Worm (Caenorhabditis elegans) whole organism, L1 larva: ENCODE results near the gene E02H9.9.

ENCODE experiments used
- C16A3.4 ChIP-seq: fragments of 150-350 bp; optimal IDR thresholded peaks from 2 replicates; lab custom pipeline; 2014; ENCODE audit warnings: missing biosample characterization, missing genetic modification characterization
- C34B4.2 ChIP-seq: sonication (generic microtip); optimal IDR thresholded peaks from 2 replicates; lab custom pipeline; 2017; ENCODE audit warnings: mild to moderate bottlenecking, missing genetic modification characterization, missing compliant biosample characterization
- F16B12.6 ChIP-seq: fragments of 150-350 bp; optimal IDR thresholded peaks from 2 replicates; lab custom pipeline; 2014; ENCODE audit warnings: missing biosample characterization, missing genetic modification characterization
- Y116A8C.19 ChIP-seq: sonication (generic microtip); optimal IDR thresholded peaks from 2 replicates; lab custom pipeline; 2016; ENCODE audit warnings: missing compliant biosample characterization, missing genetic modification characterization, borderline replicate concordance
- blmp-1 ChIP-seq: fragments of 150-350 bp; optimal IDR thresholded peaks from 2 replicates; lab custom pipeline; 2014; ENCODE audit warnings: missing biosample characterization, missing genetic modification characterization
- ceh-8 ChIP-seq: fragments of 200-800 bp; sonication (Bioruptor generic); optimal IDR thresholded peaks from 2 replicates; lab custom pipeline; 2018; ENCODE audit warnings: mild to moderate bottlenecking, missing genetic modification characterization, moderate library complexity, missing compliant biosample characterization
- ces-1 ChIP-seq: fragments of 150-350 bp; optimal IDR thresholded peaks from 2 replicates; lab custom pipeline; 2014; ENCODE audit warnings: missing biosample characterization, missing genetic modification reagents, missing genetic modification characterization
- dpl-1 ChIP-seq, 3 experiments: fragments of 150-350 bp in 2 of 3; sonication (generic microtip) in 1 of 3; optimal IDR thresholded peaks; 2 replicates each; lab custom pipeline; 2014 to 2017; ENCODE audit warnings: missing biosample characterization in 3 of 3, missing genetic modification characterization in 3 of 3, missing genetic modification reagents in 3 of 3
- dsc-1 ChIP-seq: sonication (generic microtip); optimal IDR thresholded peaks from 2 replicates; lab custom pipeline; 2016; ENCODE audit warnings: mild to moderate bottlenecking, missing genetic modification characterization, missing compliant biosample characterization
- efl-1 ChIP-seq, 4 experiments: fragments of 150-350 bp; optimal IDR thresholded peaks in 3 of 4; peaks in 1 of 4; 1 replicate in 1 of 4; 2 replicates in 3 of 4; lab custom pipeline; 2014; ENCODE audit warnings: missing biosample characterization in 2 of 4, missing genetic modification characterization in 2 of 4, missing genetic modification reagents in 2 of 4
- elt-2 ChIP-seq: sonication (generic microtip); optimal IDR thresholded peaks from 2 replicates; lab custom pipeline; 2016; ENCODE audit warnings: missing genetic modification characterization, mild to moderate bottlenecking, inconsistent platforms, missing compliant biosample characterization, missing genetic modification reagents
- ets-5 ChIP-seq: fragments of 200-800 bp; sonication (Bioruptor generic); IDR thresholded peaks from 2 replicates; pipeline ENCODE4 v1.3.6; 2022; ENCODE audit warnings: missing genetic modification characterization, missing compliant biosample characterization
- fkh-4 ChIP-seq: sonication (generic microtip); optimal IDR thresholded peaks from 2 replicates; lab custom pipeline; 2016; ENCODE audit warnings: missing compliant biosample characterization, missing genetic modification characterization, borderline replicate concordance
- fos-1 ChIP-seq: fragments of 150-350 bp; optimal IDR thresholded peaks from 2 replicates; lab custom pipeline; 2014; ENCODE audit warnings: missing biosample characterization, missing genetic modification characterization
- isw-1 ChIP-seq: fragments of 200-800 bp; sonication (Bioruptor generic); IDR thresholded peaks from 2 replicates; pipeline ENCODE4 v1.3.6; 2022; ENCODE audit warnings: missing genetic modification characterization, missing compliant biosample characterization
- lin-35 ChIP-seq, 2 experiments: fragments of 150-350 bp; optimal IDR thresholded peaks; 2 replicates each; lab custom pipeline; 2014; ENCODE audit warnings: missing biosample characterization in 2 of 2, missing genetic modification characterization in 2 of 2, missing genetic modification reagents in 2 of 2
- lsy-2 ChIP-seq, 2 experiments: fragments of 150-350 bp; optimal IDR thresholded peaks; 2 replicates each; lab custom pipeline; 2014; ENCODE audit warnings: missing biosample characterization in 2 of 2, missing genetic modification characterization in 2 of 2
- mab-9 ChIP-seq: fragments of 200-800 bp; sonication (Bioruptor generic); IDR thresholded peaks from 2 replicates; pipeline ENCODE4 v1.3.6; 2022; ENCODE audit warnings: missing genetic modification reagents, missing genetic modification characterization, missing compliant biosample characterization
- mdl-1 ChIP-seq, 2 experiments: fragments of 150-350 bp; optimal IDR thresholded peaks; 2 replicates each; lab custom pipeline; 2014 to 2017; ENCODE audit warnings: missing biosample characterization in 2 of 2, missing genetic modification characterization in 2 of 2, inconsistent platforms in 1 of 2
- mef-2 ChIP-seq: fragments of 150-350 bp; optimal IDR thresholded peaks from 2 replicates; lab custom pipeline; 2014; ENCODE audit warnings: missing biosample characterization, missing genetic modification characterization
- nhr-20 ChIP-seq: sonication (generic microtip); optimal IDR thresholded peaks from 2 replicates; lab custom pipeline; 2016; ENCODE audit warnings: mild to moderate bottlenecking, missing genetic modification characterization, missing compliant biosample characterization
- nhr-237 ChIP-seq: fragments of 150-350 bp; optimal IDR thresholded peaks from 2 replicates; lab custom pipeline; 2014; ENCODE audit warnings: missing biosample characterization, missing genetic modification characterization
- nhr-84 ChIP-seq: sonication (generic microtip); optimal IDR thresholded peaks from 2 replicates; lab custom pipeline; 2017; ENCODE audit warnings: missing biosample characterization, missing genetic modification characterization
- nhr-85 ChIP-seq: sonication (generic microtip); peaks from one replicate; lab custom pipeline; 2016; ENCODE audit warnings: missing genetic modification characterization, inconsistent platforms, missing compliant biosample characterization
- pag-3 ChIP-seq: sonication (generic microtip); optimal IDR thresholded peaks from 2 replicates; lab custom pipeline; 2017; ENCODE audit warnings: missing genetic modification characterization, mild to moderate bottlenecking, missing compliant biosample characterization, antibody characterized with exemption, borderline replicate concordance; ENCODE audit not compliant: insufficient read depth
- pqm-1 ChIP-seq: sonication (generic microtip); optimal IDR thresholded peaks from 3 replicates; lab custom pipeline; 2017; ENCODE audit warnings: missing biosample characterization, missing genetic modification characterization
- rnt-1 ChIP-seq: sonication (generic microtip); optimal IDR thresholded peaks from 2 replicates; lab custom pipeline; 2016; ENCODE audit warnings: mild to moderate bottlenecking, missing genetic modification characterization, moderate library complexity, missing compliant biosample characterization
- skn-1 ChIP-seq: fragments of 150-350 bp; optimal IDR thresholded peaks from 2 replicates; lab custom pipeline; 2014; ENCODE audit warnings: missing biosample characterization, missing genetic modification characterization
- snpc-4 ChIP-seq: fragments of 150-350 bp; optimal IDR thresholded peaks from 2 replicates; lab custom pipeline; 2014; ENCODE audit warnings: missing biosample characterization, missing genetic modification characterization
- snu-23 ChIP-seq: sonication (generic microtip); optimal IDR thresholded peaks from 2 replicates; lab custom pipeline; 2016; ENCODE audit warnings: missing genetic modification characterization, missing compliant biosample characterization
- sptf-1 ChIP-seq: fragments of 150-350 bp; optimal IDR thresholded peaks from 2 replicates; lab custom pipeline; 2014; ENCODE audit warnings: missing biosample characterization, missing genetic modification characterization
- swsn-7 ChIP-seq: sonication (generic microtip); optimal IDR thresholded peaks from 2 replicates; lab custom pipeline; 2016; ENCODE audit warnings: missing genetic modification characterization, missing compliant biosample characterization
- tlp-1 ChIP-seq: fragments of 150-350 bp; optimal IDR thresholded peaks from 2 replicates; lab custom pipeline; 2014; ENCODE audit warnings: missing biosample characterization, missing genetic modification characterization
- zip-4 ChIP-seq: fragments of 200-800 bp; sonication (Bioruptor generic); optimal IDR thresholded peaks from 2 replicates; lab custom pipeline; 2018; ENCODE audit warnings: mild to moderate bottlenecking, missing genetic modification characterization, moderate library complexity, missing compliant biosample characterization
- ztf-4 ChIP-seq: fragments of 150-350 bp; optimal IDR thresholded peaks from 2 replicates; lab custom pipeline; 2014; ENCODE audit warnings: missing biosample characterization, missing genetic modification characterization

E02H9.9 gene

ce11 chrIII:2468202-2468601 lies at the start of gene E02H9.9, which contains the start of gene E02H9.1:
TSS of gene E02H9.9 (minus strand) at chrIII:2468302.
TSS of gene E02H9.1 (plus strand) at chrIII:2468486.
- TF ChIP-seq swsn-7 (tag; lab: Kevin White, UChicago) (no peak), dsc-1 (tag; lab: Kevin White, UChicago) (no peak)

ce11 chrIII:2515461-2515860 lies 47.4 kb upstream of the E02H9.9 start:
- no peak for TF ChIP-seq dpl-1 (GFP tag; optimal IDR thresholded peaks at IDR 0.05; lab: Kevin White, UChicago)
- no peak for TF ChIP-seq mef-2 (tag; lab: Kevin White, UChicago)
- TF ChIP-seq, all 84 proteins: peak for 0

- no peak for TF ChIP-seq ces-1 (GFP tag; lab: Kevin White, UChicago)
- no peak for TF ChIP-seq sptf-1 (tag; lab: Kevin White, UChicago)
- TF ChIP-seq skn-1, result no peak
- no peak for TF ChIP-seq zip-4
These were observed 40.4 kb upstream of the E02H9.9 start, which contains the start of gene Y54F10AM.6 for ce11 chrIII:2508518-2508917. TSS of gene Y54F10AM.6 (plus strand) at chrIII:2508818.

ce11 chrIII:2507938-2508337 lies 39.8 kb upstream of the E02H9.9 start, which contains the start of gene Y54F10AM.8:
TSS of gene Y54F10AM.8 (minus strand) at chrIII:2507972.
- no peak for TF ChIP-seq nhr-84 (tag; lab: Kevin White, UChicago)
- TF ChIP-seq nhr-85 (tag; lab: Kevin White, UChicago), result no peak
- peak; percentile 73 for TF ChIP-seq tlp-1 (tag; lab: Kevin White, UChicago)
- no peak for TF ChIP-seq F16B12.6 (tag; lab: Kevin White, UChicago)
- peak; percentile 83 for TF ChIP-seq elt-2 (tag; lab: Kevin White, UChicago)
- no peak for TF ChIP-seq nhr-237
- no peak for TF ChIP-seq snpc-4 (tag; lab: Kevin White, UChicago)
- TF ChIP-seq fos-1 (tag; lab: Kevin White, UChicago), result no peak
- TF ChIP-seq pqm-1 (tag; lab: Kevin White, UChicago), result peak; percentile 93
- TF ChIP-seq pag-3 (tag; lab: Kevin White, UChicago), result no peak

DNA sequence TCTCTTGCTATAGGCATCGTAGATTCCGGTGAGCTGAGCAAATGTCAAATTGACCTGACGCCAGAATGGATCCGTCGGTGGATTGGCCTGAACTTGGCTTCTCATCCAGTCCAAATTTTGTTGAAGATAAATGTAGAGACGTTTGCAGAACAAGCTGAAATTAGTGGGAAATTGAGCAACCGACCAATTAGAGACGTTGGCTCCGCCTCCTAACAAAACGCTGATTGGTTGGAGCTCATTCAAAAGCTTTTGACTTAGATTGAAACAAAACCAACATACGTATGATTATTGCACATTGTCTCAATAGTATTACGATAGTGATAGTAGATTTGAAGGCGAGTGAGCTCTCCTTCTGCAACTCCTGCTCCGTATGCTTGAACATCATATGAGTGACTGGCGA lies 38.4 kb upstream of the E02H9.9 start:
- TF ChIP-seq mab-9 (GFP tag; lab: Robert Waterston, UW) (no peak), blmp-1 (tag; lab: Kevin White, UChicago) (no peak), dpl-1 (GFP tag; optimal IDR thresholded peaks at IDR 0.05; lab: Kevin White, UChicago) (no peak), ztf-4 (tag; lab: Kevin White, UChicago) (no peak), efl-1 (optimal IDR thresholded peaks at IDR 0.05; lab: Kevin White, UChicago) (no peak), efl-1 (GFP tag; optimal IDR thresholded peaks at IDR 0.05 in 1 of 2; lab: Kevin White, UChicago) (peak in 1 of 2 experiments; percentile 12)

DNA sequence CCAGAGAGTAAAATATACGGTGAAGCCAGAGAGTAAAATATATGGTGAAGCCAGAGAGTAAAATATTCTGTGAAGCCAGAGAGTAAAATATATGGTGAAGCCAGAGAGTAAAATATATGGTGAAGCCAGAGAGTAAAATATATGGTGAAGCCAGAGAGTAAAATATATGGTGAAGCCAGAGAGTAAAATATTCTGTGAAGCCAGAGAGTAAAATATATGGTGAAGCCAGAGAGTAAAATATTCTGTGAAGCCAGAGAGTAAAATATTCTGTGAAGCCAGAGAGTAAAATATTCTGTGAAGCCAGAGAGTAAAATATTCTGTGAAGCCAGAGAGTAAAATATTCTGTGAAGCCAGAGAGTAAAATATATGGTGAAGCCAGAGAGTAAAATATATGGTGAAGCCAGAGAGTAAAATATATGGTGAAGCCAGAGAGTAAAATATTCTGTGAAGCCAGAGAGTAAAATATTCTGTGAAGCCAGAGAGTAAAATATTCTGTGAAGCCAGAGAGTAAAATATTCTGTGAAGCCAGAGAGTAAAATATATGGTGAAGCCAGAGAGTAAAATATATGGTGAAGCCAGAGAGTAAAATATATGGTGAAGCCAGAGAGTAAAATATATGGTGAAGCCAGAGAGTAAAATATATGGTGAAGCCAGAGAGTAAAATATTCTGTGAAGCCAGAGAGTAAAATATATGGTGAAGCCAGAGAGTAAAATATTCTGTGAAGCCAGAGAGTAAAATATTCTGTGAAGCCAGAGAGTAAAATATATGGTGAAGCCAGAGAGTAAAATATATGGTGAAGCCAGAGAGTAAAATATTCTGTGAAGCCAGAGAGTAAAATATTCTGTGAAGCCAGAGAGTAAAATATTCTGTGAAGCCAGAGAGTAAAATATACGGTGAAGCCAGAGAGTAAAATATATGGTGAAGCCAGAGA lies 29.4 kb upstream of the E02H9.9 start:
- TF ChIP-seq mab-9 (GFP tag; lab: Robert Waterston, UW), result peak; percentile 69; the same call in 1 of the 2 replicates

DNA sequence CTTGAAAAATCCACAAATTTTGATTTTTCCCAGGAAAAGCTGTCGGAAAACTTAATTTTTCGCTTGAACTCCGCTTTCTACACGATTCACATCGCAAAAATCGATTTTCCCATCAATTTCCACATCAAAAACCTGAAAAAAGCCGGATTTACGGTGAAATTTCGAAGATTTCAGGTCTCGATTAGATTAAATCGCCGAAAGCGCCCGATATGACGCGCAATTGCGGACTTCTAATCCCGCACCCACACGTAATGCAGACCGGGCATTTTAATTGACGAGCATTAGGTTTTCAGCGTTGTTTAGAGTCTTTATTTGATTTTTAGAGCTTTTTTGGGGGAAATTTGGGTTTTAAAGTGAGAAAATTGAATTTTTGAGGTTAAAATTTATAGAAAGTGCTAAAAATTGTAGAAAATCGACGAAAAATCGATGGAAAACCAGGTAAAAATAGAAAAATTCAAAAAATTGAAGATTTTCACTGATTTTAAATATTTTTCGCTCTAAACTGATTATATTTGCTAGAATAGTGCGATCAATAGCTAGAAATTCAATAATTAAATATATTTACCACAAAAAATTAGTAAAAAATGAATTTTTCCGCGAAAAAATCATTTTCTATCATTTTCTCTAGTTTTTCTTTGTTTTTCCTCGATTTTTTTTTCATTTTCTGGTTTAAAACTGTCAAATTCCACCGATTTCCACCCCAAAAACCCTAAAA lies 19.1 kb upstream of the E02H9.9 start, which contains the start of gene Y54F10AL.1:
Gene Y54F10AL.1 (plus strand): TSS at position 665 of the 715 bp plus-strand sequence.
- TF ChIP-seq lsy-2 (tag; optimal IDR thresholded peaks at IDR 0.05; lab: Kevin White, UChicago) (peak; percentile 58 to 61), dsc-1 (tag; lab: Kevin White, UChicago) (no peak), nhr-20 (tag; lab: Kevin White, UChicago) (no peak), snu-23 (GFP tag; lab: Kevin White, UChicago) (peak; percentile 44), fkh-4 (tag; lab: Kevin White, UChicago) (no peak), C16A3.4 (no peak), ceh-8 (GFP tag; lab: Kevin White, UChicago) (no peak), isw-1 (GFP tag; lab: Robert Waterston, UW) (no peak), skn-1 (peak; percentile 20), mab-9 (GFP tag; lab: Robert Waterston, UW) (no peak), rnt-1 (tag; lab: Kevin White, UChicago) (no peak), mef-2 (tag; lab: Kevin White, UChicago) (no peak), ets-5 (no peak), tlp-1 (tag; lab: Kevin White, UChicago) (no peak), nhr-237 (no peak), mdl-1 (tag; optimal IDR thresholded peaks at IDR 0.05; lab: Kevin White, UChicago) (no peak), lin-35 (GFP tag; optimal IDR thresholded peaks at IDR 0.05; lab: Kevin White, UChicago) (peak; percentile 39 to 48), Y116A8C.19 (tag; lab: Kevin White, UChicago) (no peak), C34B4.2 (tag; lab: Kevin White, UChicago) (no peak), pag-3 (tag; lab: Kevin White, UChicago) (no peak), dpl-1 (GFP tag; optimal IDR thresholded peaks at IDR 0.05; lab: Kevin White, UChicago) (peak in 2 of 3 experiments; percentile 35 to 67)
